Worm (Caenorhabditis elegans) whole organism, L4 larva: Measurements from ENCODE around the gene act-2.

Experiments
- D1046.2 ChIP-seq: fragments of 200-800 bp; sonication (Bioruptor generic); IDR thresholded peaks from 2 replicates; pipeline ENCODE4 v1.3.6; 2022; ENCODE audit warnings: missing genetic modification characterization, missing compliant biosample characterization
- F10B5.3 ChIP-seq: sonication (generic microtip); optimal IDR thresholded peaks from 2 replicates; lab custom pipeline; 2016; ENCODE audit warnings: mild to moderate bottlenecking, missing genetic modification characterization, missing compliant biosample characterization
- F37D6.2 ChIP-seq: sonication (generic microtip); optimal IDR thresholded peaks from 2 replicates; lab custom pipeline; 2016; ENCODE audit warnings: mild to moderate bottlenecking, missing genetic modification characterization, missing compliant biosample characterization
- F44E2.7 ChIP-seq: fragments of 200-800 bp; sonication (Bioruptor generic); IDR thresholded peaks from 2 replicates; pipeline ENCODE4 v2.1.2; 2022; ENCODE audit warnings: missing genetic modification characterization, missing compliant biosample characterization
- Y105C5A.15 ChIP-seq: fragments of 200-800 bp; sonication (Bioruptor generic); IDR thresholded peaks from 2 replicates; pipeline ENCODE4 v1.3.6; 2022; ENCODE audit warnings: missing genetic modification characterization, missing compliant biosample characterization
- Y5F2A.4 ChIP-seq: fragments of 200-800 bp; sonication (Bioruptor generic); optimal IDR thresholded peaks from 2 replicates; lab custom pipeline; 2018; ENCODE audit warnings: mild to moderate bottlenecking, missing genetic modification characterization, missing compliant biosample characterization
- arid-1 ChIP-seq: fragments of 200-800 bp; sonication (Bioruptor generic); conservative IDR thresholded peaks from 2 replicates; pipeline ENCODE4 v1.3.6; 2022; ENCODE audit warnings: missing genetic modification reagents, missing genetic modification characterization, missing compliant biosample characterization
- attf-4 ChIP-seq: sonication (generic microtip); optimal IDR thresholded peaks from 3 replicates; lab custom pipeline; 2017; ENCODE audit warnings: missing biosample characterization, missing genetic modification characterization
- ceh-32 ChIP-seq: sonication (generic microtip); optimal IDR thresholded peaks from 2 replicates; lab custom pipeline; 2016; ENCODE audit warnings: mild to moderate bottlenecking, missing genetic modification characterization, missing compliant biosample characterization; ENCODE audit not compliant: poor library complexity
- ceh-44 ChIP-seq: fragments of 200-800 bp; sonication (Bioruptor generic); IDR thresholded peaks from 2 replicates; pipeline ENCODE4 v1.3.6; 2022; ENCODE audit warnings: missing genetic modification reagents, missing genetic modification characterization, missing compliant biosample characterization
- ces-1 ChIP-seq: fragments of 150-350 bp; sonication (generic microtip); optimal IDR thresholded peaks from 4 replicates; lab custom pipeline; 2014; ENCODE audit warnings: missing biosample characterization, missing genetic modification reagents, missing genetic modification characterization
- cey-2 ChIP-seq: sonication (generic microtip); optimal IDR thresholded peaks from 3 replicates; lab custom pipeline; 2017; ENCODE audit warnings: missing genetic modification characterization, mild to moderate bottlenecking, missing compliant biosample characterization, antibody characterized with exemption, borderline replicate concordance; ENCODE audit not compliant: insufficient read depth
- ctbp-1 ChIP-seq: fragments of 200-800 bp; sonication (Bioruptor generic); IDR thresholded peaks from 2 replicates; pipeline ENCODE4 v1.3.6; 2022; ENCODE audit warnings: missing genetic modification reagents, missing genetic modification characterization, missing compliant biosample characterization
- daf-12 ChIP-seq: fragments of 150-350 bp; optimal IDR thresholded peaks from 2 replicates; lab custom pipeline; 2014; ENCODE audit warnings: missing biosample characterization, missing genetic modification reagents, missing genetic modification characterization
- dmd-9 ChIP-seq: fragments of 200-800 bp; sonication (Bioruptor generic); IDR thresholded peaks from 2 replicates; pipeline ENCODE4 v1.3.6; 2022; ENCODE audit warnings: missing genetic modification reagents, missing genetic modification characterization, missing compliant biosample characterization
- dpl-1 ChIP-seq: fragments of 150-350 bp; optimal IDR thresholded peaks from 2 replicates; lab custom pipeline; 2014; ENCODE audit warnings: missing biosample characterization, missing genetic modification reagents, missing genetic modification characterization
- egl-43 ChIP-seq: fragments of 200-800 bp; sonication (Bioruptor generic); IDR thresholded peaks from 2 replicates; pipeline ENCODE4 v1.3.6; 2022; ENCODE audit warnings: missing genetic modification reagents, missing genetic modification characterization, missing compliant biosample characterization
- fos-1 ChIP-seq: fragments of 150-350 bp; optimal IDR thresholded peaks from 2 replicates; lab custom pipeline; 2014; ENCODE audit warnings: missing biosample characterization, missing genetic modification characterization
- hif-1 ChIP-seq, 2 experiments: sonication (generic microtip); optimal IDR thresholded peaks; 2 replicates each; lab custom pipeline; 2016 to 2017; ENCODE audit warnings: missing compliant biosample characterization in 2 of 2, missing genetic modification characterization in 2 of 2, missing genetic modification reagents in 2 of 2, missing genotype in 2 of 2, mild to moderate bottlenecking in 1 of 2
- hlh-11 ChIP-seq: fragments of 200-800 bp; sonication (Bioruptor generic); optimal IDR thresholded peaks from 2 replicates; lab custom pipeline; 2018; ENCODE audit warnings: mild to moderate bottlenecking, missing genetic modification characterization, missing compliant biosample characterization
- jun-1 ChIP-seq: fragments of 150-350 bp; optimal IDR thresholded peaks from 2 replicates; lab custom pipeline; 2014; ENCODE audit warnings: missing biosample characterization, missing genetic modification reagents, missing genetic modification characterization
- lin-1 ChIP-seq: fragments of 200-800 bp; sonication (Bioruptor generic); IDR thresholded peaks from 2 replicates; pipeline ENCODE4 v1.3.6; 2022; ENCODE audit warnings: missing genetic modification reagents, missing genetic modification characterization, missing compliant biosample characterization
- lin-15B ChIP-seq: fragments of 150-350 bp; sonication (generic microtip); optimal IDR thresholded peaks from 3 replicates; lab custom pipeline; 2014; ENCODE audit warnings: missing biosample characterization, missing genetic modification characterization
- lin-29 ChIP-seq: fragments of 200-800 bp; sonication (Bioruptor generic); IDR thresholded peaks from 2 replicates; pipeline ENCODE4 v1.3.6; 2022; ENCODE audit warnings: missing genetic modification reagents, missing genetic modification characterization, missing compliant biosample characterization
- lin-39 ChIP-seq: fragments of 150-350 bp; optimal IDR thresholded peaks from 2 replicates; lab custom pipeline; 2014; ENCODE audit warnings: missing biosample characterization, missing genetic modification reagents, missing genetic modification characterization
- lir-3 ChIP-seq: sonication (generic microtip); optimal IDR thresholded peaks from 2 replicates; lab custom pipeline; 2016; ENCODE audit warnings: mild to moderate bottlenecking, missing genetic modification characterization, missing compliant biosample characterization
- lsy-2 ChIP-seq, 2 experiments: fragments of 150-350 bp in 1 of 2; sonication (generic microtip) in 1 of 2; optimal IDR thresholded peaks; 2 replicates each; lab custom pipeline; 2014 to 2017; ENCODE audit warnings: missing biosample characterization in 2 of 2, missing genetic modification characterization in 2 of 2
- madf-9 ChIP-seq: fragments of 200-800 bp; sonication (Bioruptor generic); conservative IDR thresholded peaks from 2 replicates; pipeline ENCODE4 v1.3.6; 2022; ENCODE audit warnings: missing genetic modification reagents, missing genetic modification characterization, missing compliant biosample characterization
- mep-1 ChIP-seq: fragments of 150-350 bp; sonication (generic microtip); optimal IDR thresholded peaks from 3 replicates; lab custom pipeline; 2014; ENCODE audit warnings: missing biosample characterization, missing genetic modification characterization
- mes-2 ChIP-seq: sonication (generic microtip); optimal IDR thresholded peaks from 2 replicates; lab custom pipeline; 2016; ENCODE audit warnings: missing genotype, mild to moderate bottlenecking, missing genetic modification characterization, missing compliant biosample characterization; ENCODE audit not compliant: poor library complexity, severe bottlenecking
- mxl-2 ChIP-seq: fragments of 200-800 bp; sonication (Bioruptor generic); conservative IDR thresholded peaks from 2 replicates; pipeline ENCODE4 v1.3.6; 2022; ENCODE audit warnings: missing genetic modification reagents, missing genetic modification characterization, missing compliant biosample characterization
- mxl-3 ChIP-seq: fragments of 200-800 bp; sonication (Bioruptor generic); optimal IDR thresholded peaks from 2 replicates; lab custom pipeline; 2018; ENCODE audit warnings: mild to moderate bottlenecking, missing genetic modification characterization, missing compliant biosample characterization
- nhr-10 ChIP-seq: fragments of 150-350 bp; optimal IDR thresholded peaks from 2 replicates; lab custom pipeline; 2014; ENCODE audit warnings: missing biosample characterization, missing genetic modification characterization
- nhr-102 ChIP-seq: sonication (generic microtip); optimal IDR thresholded peaks from 2 replicates; lab custom pipeline; 2016; ENCODE audit warnings: mild to moderate bottlenecking, missing genetic modification characterization, moderate library complexity, missing compliant biosample characterization
- nhr-111 ChIP-seq: fragments of 200-800 bp; sonication (Bioruptor generic); optimal IDR thresholded peaks from 2 replicates; lab custom pipeline; 2018; ENCODE audit warnings: mild to moderate bottlenecking, missing genetic modification characterization, missing compliant biosample characterization
- nhr-25 ChIP-seq: sonication (generic microtip); optimal IDR thresholded peaks from 2 replicates; lab custom pipeline; 2017; ENCODE audit warnings: missing genetic modification characterization, mild to moderate bottlenecking, missing compliant biosample characterization, antibody characterized with exemption, moderate library complexity, borderline replicate concordance; ENCODE audit not compliant: insufficient read depth
- nhr-41 ChIP-seq: fragments of 200-800 bp; sonication (Bioruptor generic); IDR thresholded peaks from 2 replicates; pipeline ENCODE4 v1.3.6; 2022; ENCODE audit warnings: missing genetic modification reagents, missing genetic modification characterization, missing compliant biosample characterization
- pha-4 ChIP-seq, 2 experiments: fragments of 150-350 bp in 1 of 2; fragments of 200-800 bp in 1 of 2; sonication (Bioruptor generic) in 1 of 2; IDR thresholded peaks in 1 of 2; optimal IDR thresholded peaks in 1 of 2; 2 replicates each; pipeline versions ENCODE4 v1.3.6 to Lab custom; 2014 to 2022; ENCODE audit warnings: missing genetic modification characterization in 2 of 2, missing genetic modification reagents in 2 of 2, missing biosample characterization in 1 of 2, missing compliant biosample characterization in 1 of 2
- php-3 ChIP-seq: fragments of 200-800 bp; sonication (Bioruptor generic); IDR thresholded peaks from 2 replicates; pipeline ENCODE4 v1.3.6; 2022; ENCODE audit warnings: missing genetic modification reagents, missing genetic modification characterization, missing compliant biosample characterization
- rbr-2 ChIP-seq: sonication (generic microtip); optimal IDR thresholded peaks from 2 replicates; lab custom pipeline; 2016; ENCODE audit warnings: missing genotype, missing genetic modification characterization, missing compliant biosample characterization
- saeg-2 ChIP-seq: fragments of 200-800 bp; sonication (Bioruptor generic); IDR thresholded peaks from 2 replicates; pipeline ENCODE4 v1.3.6; 2022; ENCODE audit warnings: missing genetic modification reagents, missing genetic modification characterization, missing compliant biosample characterization
- set-16 ChIP-seq: fragments of 200-800 bp; sonication (Bioruptor generic); IDR thresholded peaks from 2 replicates; pipeline ENCODE4 v1.3.6; 2022; ENCODE audit warnings: missing genetic modification reagents, missing genetic modification characterization, missing compliant biosample characterization
- skn-1 ChIP-seq: fragments of 150-350 bp; optimal IDR thresholded peaks from 2 replicates; lab custom pipeline; 2014; ENCODE audit warnings: missing biosample characterization, missing genetic modification characterization
- snpc-1.2 ChIP-seq: fragments of 200-800 bp; sonication (Bioruptor generic); IDR thresholded peaks from 2 replicates; pipeline ENCODE4 v1.3.6; 2022; ENCODE audit warnings: missing genetic modification reagents, missing genetic modification characterization, missing compliant biosample characterization
- tag-97 ChIP-seq: fragments of 200-800 bp; sonication (Bioruptor generic); IDR thresholded peaks from 2 replicates; pipeline ENCODE4 v1.3.6; 2022; ENCODE audit warnings: missing genetic modification characterization, missing compliant biosample characterization
- zag-1 ChIP-seq: fragments of 150-350 bp; optimal IDR thresholded peaks from 2 replicates; lab custom pipeline; 2014; ENCODE audit warnings: missing biosample characterization, missing genetic modification characterization
- zfp-2 ChIP-seq: sonication (generic microtip); optimal IDR thresholded peaks from 2 replicates; lab custom pipeline; 2016; ENCODE audit warnings: mild to moderate bottlenecking, missing genetic modification characterization, missing compliant biosample characterization
- zfp-3 ChIP-seq: fragments of 200-800 bp; sonication (Bioruptor generic); conservative IDR thresholded peaks from 2 replicates; pipeline ENCODE4 v1.3.6; 2022; ENCODE audit warnings: missing genetic modification reagents, missing genetic modification characterization, missing compliant biosample characterization
- zip-11 ChIP-seq: fragments of 200-800 bp; sonication (Bioruptor generic); IDR thresholded peaks from 2 replicates; pipeline ENCODE4 v1.3.6; 2022; ENCODE audit warnings: missing genetic modification characterization, missing compliant biosample characterization
- ztf-11 ChIP-seq: fragments of 150-350 bp; optimal IDR thresholded peaks from 2 replicates; lab custom pipeline; 2014; ENCODE audit warnings: missing biosample characterization, missing genetic modification characterization

The act-2 gene

ce11 chrV:11029309-11029708, 48.6 kb downstream of the act-2 start (continued):
- TF ChIP-seq zag-1 (tag; lab: Kevin White, UChicago) (no peak), mxl-2 (GFP tag; lab: Robert Waterston, UW) (no peak), lsy-2 (tag; optimal IDR thresholded peaks at IDR 0.05; lab: Kevin White, UChicago) (peak in 1 of 2 experiments; percentile 70), F37D6.2 (no peak), lin-15B (no peak), lin-39 (no peak), nhr-111 (no peak), nhr-102 (tag; lab: Kevin White, UChicago) (no peak), cey-2 (tag; lab: Kevin White, UChicago) (no peak), nhr-10 (tag; lab: Kevin White, UChicago) (no peak), ceh-32 (no peak), lin-1 (GFP tag; lab: Robert Waterston, UW) (no peak), ztf-11 (no peak), nhr-41 (GFP tag; lab: Robert Waterston, UW) (no peak), snpc-1.2 (GFP tag; lab: Robert Waterston, UW) (no peak), zfp-2 (tag; lab: Kevin White, UChicago) (no peak), dpl-1 (GFP tag; lab: Kevin White, UChicago) (peak; percentile 95), saeg-2 (no peak), lir-3 (tag; lab: Kevin White, UChicago) (no peak), egl-43 (GFP tag; lab: Robert Waterston, UW) (no peak), ceh-44 (no peak), attf-4 (tag; lab: Kevin White, UChicago) (no peak), set-16 (no peak), madf-9 (0 out of 2 replicates have a peak, but pooled peaks have one; percentile 17), D1046.2 (GFP tag; lab: Robert Waterston, UW) (no peak), dmd-9 (GFP tag; lab: Robert Waterston, UW) (peak; percentile 69), ctbp-1 (GFP tag; lab: Robert Waterston, UW) (no peak), zfp-3 (GFP tag; lab: Robert Waterston, UW) (0 out of 2 replicates have a peak, but pooled peaks have one; percentile 49), fos-1 (tag; lab: Kevin White, UChicago) (no peak), Y105C5A.15 (GFP tag; lab: Robert Waterston, UW) (no peak), mep-1 (peak; percentile 24), nhr-25 (no peak), tag-97 (GFP tag; lab: Robert Waterston, UW) (no peak), hlh-11 (peak; percentile 2), F10B5.3 (tag; lab: Kevin White, UChicago) (no peak), daf-12 (tag; lab: Kevin White, UChicago) (no peak), lin-29 (GFP tag; lab: Robert Waterston, UW) (no peak), jun-1 (tag; lab: Kevin White, UChicago) (no peak), ces-1 (GFP tag; lab: Kevin White, UChicago) (no peak), zip-11 (GFP tag; lab: Robert Waterston, UW) (no peak), mes-2 (tag; lab: Kevin White, UChicago) (peak; percentile 97), rbr-2 (tag; lab: Kevin White, UChicago) (peak; percentile 39), skn-1 (tag; lab: Kevin White, UChicago) (no peak), mxl-3 (GFP tag; lab: Kevin White, UChicago) (peak; percentile 6), arid-1 (GFP tag; lab: Robert Waterston, UW) (no peak), php-3 (GFP tag; lab: Robert Waterston, UW) (no peak), pha-4 (GFP tag; IDR thresholded peaks at IDR 0.05; lab: Robert Waterston, UW) (no peak), pha-4 (tag; optimal IDR thresholded peaks at IDR 0.05; lab: Kevin White, UChicago) (no peak), F44E2.7 (GFP tag; lab: Robert Waterston, UW) (no peak), hif-1 (tag; optimal IDR thresholded peaks at IDR 0.05; lab: Kevin White, UChicago) (peak in 1 of 2 experiments; percentile 82), Y5F2A.4 (GFP tag; lab: Kevin White, UChicago) (no peak)
